Worm (Caenorhabditis elegans) whole organism, late embryonic: ENCODE results near the gene R04B5.11.

Source experiments
- K09A11.1 ChIP-seq: sonication (generic microtip); optimal IDR thresholded peaks from 2 replicates; lab custom pipeline; 2017; ENCODE audit warnings: antibody characterized with exemption, mild to moderate bottlenecking, missing genetic modification characterization, missing compliant biosample characterization; ENCODE audit not compliant: insufficient read depth
- ama-1 ChIP-seq: fragments of 150-350 bp; optimal IDR thresholded peaks from 2 replicates; lab custom pipeline; 2014
- ceh-6 ChIP-seq: fragments of 200-800 bp; sonication (Bioruptor generic); optimal IDR thresholded peaks from 2 replicates; lab custom pipeline; 2018; ENCODE audit warnings: mild to moderate bottlenecking, missing genetic modification characterization, missing compliant biosample characterization

R04B5.11 gene

DNA sequence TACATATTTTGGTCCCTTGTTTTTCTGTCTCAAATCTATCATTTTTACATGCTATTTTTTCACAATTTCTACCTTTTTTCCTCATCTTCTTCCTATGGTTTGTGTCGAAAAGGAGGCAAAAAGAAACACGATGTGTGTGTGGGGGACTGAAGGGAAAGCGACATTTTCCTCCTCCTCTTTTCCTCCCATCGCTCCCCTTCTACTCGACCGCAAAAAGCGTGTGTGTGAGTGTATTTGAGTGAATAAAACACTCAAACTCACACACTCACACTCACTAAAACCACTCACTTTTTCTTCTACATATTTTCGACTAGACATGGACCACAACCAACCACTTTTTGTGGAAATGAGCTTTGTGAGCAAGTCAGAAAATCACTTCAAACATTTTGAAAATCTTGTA is 49.6 kb downstream of the R04B5.11 start:
- TF ChIP-seq ama-1 (no peak), ceh-6 (peak; percentile 9), K09A11.1 (no peak)
